Worm (Caenorhabditis elegans): ENCODE measurements around the gene F13A2.1.

DNA sequence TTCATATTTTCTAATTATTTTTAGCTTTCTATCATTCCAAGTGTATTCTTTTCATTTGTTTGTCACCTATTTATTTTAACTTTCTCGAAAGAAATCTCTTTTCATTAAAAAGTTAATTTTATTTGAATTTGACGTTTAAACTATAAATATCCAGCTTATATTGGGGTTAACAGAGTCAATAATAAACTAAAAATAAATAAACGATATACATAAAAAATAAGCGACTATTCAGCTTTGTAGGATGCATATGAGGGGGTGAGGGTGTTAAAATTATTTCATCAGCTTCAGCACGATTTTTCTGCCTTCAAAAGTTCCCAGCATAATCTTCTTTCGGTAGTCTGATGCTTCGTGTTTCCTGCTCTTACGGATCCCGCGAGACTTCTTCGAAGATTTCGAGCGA is 8.5 kb downstream of the F13A2.1 start:
- no peak for TF ChIP-seq nhr-11 (tag; optimal IDR thresholded peaks at IDR 0.05)
- TF ChIP-seq zag-1 (tag; optimal IDR thresholded peaks at IDR 0.05), result no peak
- TF ChIP-seq ama-1 (optimal IDR thresholded peaks at IDR 0.05), result no peak
- no peak for TF ChIP-seq ZK546.5 (tag; optimal IDR thresholded peaks at IDR 0.05)
- no peak for TF ChIP-seq elt-3 (tag; optimal IDR thresholded peaks at IDR 0.05)
- no peak for TF ChIP-seq blmp-1 (tag; optimal IDR thresholded peaks at IDR 0.05; ENCODE audit: insufficient read depth)
- no peak for TF ChIP-seq ceh-16 (tag; optimal IDR thresholded peaks at IDR 0.05)
- no peak for TF ChIP-seq lin-13 (GFP tag; optimal IDR thresholded peaks at IDR 0.05)
- no peak for TF ChIP-seq snpc-4 (tag; optimal IDR thresholded peaks at IDR 0.05)
- no peak for TF ChIP-seq nhr-237 (tag; optimal IDR thresholded peaks at IDR 0.05)
- TF ChIP-seq nhr-12 (tag; optimal IDR thresholded peaks at IDR 0.05), result no peak

Data from whole organism, L2 larva.